Fruit fly (Drosophila melanogaster) whole organism, embryonic: ENCODE results near the gene CG15412.
A peak's percentile ranks its signal among the peaks of the same experiment; 100 is the strongest.

Source experiments
- Adf1 ChIP-seq: fragments of 200-800 bp; sonication (Bioruptor generic); IDR thresholded peaks from 2 replicates; pipeline ENCODE4 v1.3.6; 2022; ENCODE audit warnings: missing biosample characterization, missing genetic modification characterization
- CG10543 ChIP-seq: fragments of 200-800 bp; sonication (Bioruptor generic); optimal IDR thresholded peaks from 3 replicates; lab custom pipeline; 2017; ENCODE audit warnings: missing biosample characterization, mild to moderate bottlenecking, missing genetic modification characterization, moderate library complexity
- CG17328 ChIP-seq: fragments of 200-800 bp; sonication (Bioruptor generic); IDR thresholded peaks from 2 replicates; pipeline ENCODE4 v1.3.6; 2022; ENCODE audit warnings: missing biosample characterization, missing genetic modification characterization
- CG17612 ChIP-seq: fragments of 200-800 bp; sonication (Bioruptor generic); IDR thresholded peaks from 2 replicates; pipeline ENCODE4 v1.3.6; 2022; ENCODE audit warnings: missing biosample characterization, missing genetic modification characterization
- CG1792 ChIP-seq: fragments of 200-800 bp; sonication (Bioruptor generic); optimal IDR thresholded peaks from 2 replicates; lab custom pipeline; 2016; ENCODE audit warnings: missing biosample characterization, missing genetic modification characterization
- CG18011 ChIP-seq: fragments of 200-800 bp; sonication (Bioruptor generic); optimal IDR thresholded peaks from 2 replicates; lab custom pipeline; 2017; ENCODE audit warnings: missing biosample characterization, missing genetic modification characterization, mild to moderate bottlenecking, moderate library complexity, missing genotype
- CG2202 ChIP-seq: fragments of 200-800 bp; sonication (Bioruptor generic); optimal IDR thresholded peaks from 2 replicates; lab custom pipeline; 2018; ENCODE audit warnings: missing biosample characterization, mild to moderate bottlenecking, missing genetic modification characterization
- CG31365 ChIP-seq: fragments of 200-800 bp; sonication (Bioruptor generic); optimal IDR thresholded peaks from 2 replicates; lab custom pipeline; 2018; ENCODE audit warnings: missing biosample characterization, mild to moderate bottlenecking, missing genetic modification characterization
- CG32532 ChIP-seq: fragments of 200-800 bp; sonication (Bioruptor generic); IDR thresholded peaks from 2 replicates; pipeline ENCODE4 v1.3.6; 2022; ENCODE audit warnings: missing biosample characterization, missing genetic modification characterization
- CG33557 ChIP-seq: fragments of 200-800 bp; sonication (Bioruptor generic); optimal IDR thresholded peaks from 2 replicates; lab custom pipeline; 2019; ENCODE audit warnings: missing biosample characterization, mild to moderate bottlenecking, missing genetic modification characterization, moderate library complexity
- CG6654 ChIP-seq: fragments of 200-800 bp; sonication (Bioruptor generic); optimal IDR thresholded peaks from 2 replicates; lab custom pipeline; 2017; ENCODE audit warnings: missing biosample characterization, mild to moderate bottlenecking, missing genetic modification characterization
- CG8089 ChIP-seq: fragments of 200-800 bp; sonication (Bioruptor generic); optimal IDR thresholded peaks from 3 replicates; lab custom pipeline; 2016; ENCODE audit warnings: missing biosample characterization, missing genetic modification characterization
- CG8388 ChIP-seq: fragments of 200-800 bp; sonication (Bioruptor generic); optimal IDR thresholded peaks from 2 replicates; lab custom pipeline; 2019; ENCODE audit warnings: missing biosample characterization, mild to moderate bottlenecking, missing genetic modification characterization, moderate library complexity
- CG9215 ChIP-seq: fragments of 200-800 bp; sonication (Bioruptor generic); IDR thresholded peaks from 2 replicates; pipeline ENCODE4 v1.3.6; 2022; ENCODE audit warnings: missing biosample characterization, missing genetic modification characterization
- CkIIα-i1 ChIP-seq: fragments of 200-800 bp; sonication (Bioruptor generic); IDR thresholded peaks from 2 replicates; pipeline ENCODE4 v1.3.6; 2022; ENCODE audit warnings: missing biosample characterization, missing genetic modification characterization
- Dbx ChIP-seq: fragments of 200-800 bp; sonication (Bioruptor generic); IDR thresholded peaks from 3 replicates; pipeline ENCODE4 v1.3.6; 2022; ENCODE audit warnings: missing biosample characterization, missing genetic modification characterization
- Dp ChIP-seq: fragments of 200-800 bp; sonication (Bioruptor generic); optimal IDR thresholded peaks from 2 replicates; lab custom pipeline; 2018; ENCODE audit warnings: missing biosample characterization, mild to moderate bottlenecking, missing genetic modification characterization, moderate library complexity
- Gsc ChIP-seq: fragments of 200-800 bp; sonication (Bioruptor generic); IDR thresholded peaks from 2 replicates; pipeline ENCODE4 v1.3.6; 2022; ENCODE audit warnings: missing biosample characterization, missing genetic modification characterization
- Hmr ChIP-seq: fragments of 200-800 bp; sonication (Bioruptor generic); optimal IDR thresholded peaks from 3 replicates; lab custom pipeline; 2017; ENCODE audit warnings: mild to moderate bottlenecking, missing biosample characterization, missing genetic modification reagents, missing genetic modification characterization
- Jarid2 ChIP-seq: fragments of 200-800 bp; sonication (Bioruptor generic); optimal IDR thresholded peaks from 3 replicates; lab custom pipeline; 2017; ENCODE audit warnings: mild to moderate bottlenecking, missing biosample characterization, missing genetic modification reagents, missing genetic modification characterization
- Lpt ChIP-seq: fragments of >200 bp; optimal IDR thresholded peaks from 2 replicates; lab custom pipeline; 2018; ENCODE audit warnings: missing biosample characterization, missing genetic modification characterization
- MTF-1 ChIP-seq: fragments of 200-800 bp; sonication (Bioruptor generic); optimal IDR thresholded peaks from 2 replicates; lab custom pipeline; 2018; ENCODE audit warnings: missing biosample characterization, mild to moderate bottlenecking, missing genetic modification characterization, borderline replicate concordance
- Mad ChIP-seq: fragments of 200-800 bp; sonication (Bioruptor generic); optimal IDR thresholded peaks from 2 replicates; lab custom pipeline; 2016; ENCODE audit warnings: missing biosample characterization, missing genetic modification characterization
- Neu2 ChIP-seq: fragments of 200-800 bp; sonication (Bioruptor generic); optimal IDR thresholded peaks from 3 replicates; lab custom pipeline; 2016; ENCODE audit warnings: missing biosample characterization, missing genetic modification characterization, borderline replicate concordance
- Nf-YA ChIP-seq: fragments of 200-800 bp; sonication (Bioruptor generic); IDR thresholded peaks from 2 replicates; pipeline ENCODE4 v1.3.6; 2022; ENCODE audit warnings: missing biosample characterization, missing genetic modification characterization
- Pdp1 ChIP-seq, 2 experiments: fragments of 200-800 bp; sonication (Bioruptor generic); optimal IDR thresholded peaks; 3 replicates each; lab custom pipeline; 2016; ENCODE audit warnings: missing biosample characterization in 2 of 2, missing genetic modification characterization in 2 of 2, mild to moderate bottlenecking in 1 of 2, moderate library complexity in 1 of 2
- Six4 ChIP-seq: fragments of 200-800 bp; sonication (Bioruptor generic); optimal IDR thresholded peaks from 2 replicates; lab custom pipeline; 2016; ENCODE audit warnings: missing biosample characterization, missing genetic modification characterization
- Xbp1 ChIP-seq: fragments of 200-800 bp; sonication (Bioruptor generic); optimal IDR thresholded peaks from 3 replicates; lab custom pipeline; 2016; ENCODE audit warnings: missing biosample characterization, mild to moderate bottlenecking, missing genetic modification characterization
- ac ChIP-seq: fragments of 200-800 bp; sonication (Bioruptor generic); optimal IDR thresholded peaks from 3 replicates; lab custom pipeline; 2017; ENCODE audit warnings: missing biosample characterization, mild to moderate bottlenecking, missing genetic modification characterization
- az2 ChIP-seq: fragments of 200-800 bp; sonication (Bioruptor generic); optimal IDR thresholded peaks from 3 replicates; lab custom pipeline; 2016; ENCODE audit warnings: missing biosample characterization, missing genetic modification characterization
- btn ChIP-seq: fragments of 200-800 bp; sonication (Bioruptor generic); optimal IDR thresholded peaks from 2 replicates; lab custom pipeline; 2016; ENCODE audit warnings: missing biosample characterization, missing genetic modification characterization
- cas ChIP-seq: fragments of 200-800 bp; sonication (Bioruptor generic); IDR thresholded peaks from 2 replicates; pipeline ENCODE4 v1.3.6; 2022; ENCODE audit warnings: missing biosample characterization, missing genetic modification characterization
- cato ChIP-seq: fragments of 200-800 bp; sonication (Bioruptor generic); optimal IDR thresholded peaks from 2 replicates; lab custom pipeline; 2016; ENCODE audit warnings: missing biosample characterization, missing genetic modification characterization, borderline replicate concordance
- chm ChIP-seq: fragments of 200-800 bp; sonication (Bioruptor generic); IDR thresholded peaks from 2 replicates; pipeline ENCODE4 v1.3.6; 2022; ENCODE audit warnings: missing biosample characterization, missing genetic modification characterization
- da ChIP-seq: fragments of 200-800 bp; sonication (Bioruptor generic); optimal IDR thresholded peaks from 2 replicates; lab custom pipeline; 2016; ENCODE audit warnings: missing biosample characterization, missing genetic modification characterization
- dpn ChIP-seq, 2 experiments: fragments of 200-800 bp; sonication (Bioruptor generic); optimal IDR thresholded peaks; 3 replicates each; lab custom pipeline; 2016; ENCODE audit warnings: missing biosample characterization in 2 of 2, missing genetic modification characterization in 2 of 2
- fd3F ChIP-seq: fragments of 200-800 bp; sonication (Bioruptor generic); optimal IDR thresholded peaks from 2 replicates; lab custom pipeline; 2018; ENCODE audit warnings: missing biosample characterization, mild to moderate bottlenecking, missing genetic modification characterization, moderate library complexity
- fru ChIP-seq: fragments of >200 bp; optimal IDR thresholded peaks from 2 replicates; lab custom pipeline; 2017
- ftz-f1 ChIP-seq: fragments of 200-800 bp; sonication (Bioruptor generic); optimal IDR thresholded peaks from 2 replicates; lab custom pipeline; 2016; ENCODE audit warnings: missing biosample characterization, missing genetic modification characterization
- grau ChIP-seq: fragments of 200-800 bp; optimal IDR thresholded peaks from 3 replicates; lab custom pipeline; 2019; ENCODE audit warnings: missing biosample characterization, mild to moderate bottlenecking, missing genetic modification characterization, moderate library complexity
- gsb-n ChIP-seq: fragments of 200-800 bp; sonication (Bioruptor generic); optimal IDR thresholded peaks from 3 replicates; lab custom pipeline; 2018; ENCODE audit warnings: missing biosample characterization, mild to moderate bottlenecking, missing genetic modification characterization
- ind ChIP-seq: fragments of 200-800 bp; sonication (Bioruptor generic); optimal IDR thresholded peaks from 3 replicates; lab custom pipeline; 2016; ENCODE audit warnings: missing biosample characterization, missing genetic modification characterization
- lmd ChIP-seq: fragments of 200-800 bp; sonication (Bioruptor generic); IDR thresholded peaks from 2 replicates; pipeline ENCODE4 v1.3.6; 2022; ENCODE audit warnings: missing biosample characterization, missing genetic modification characterization
- nerfin-1 ChIP-seq: fragments of 200-800 bp; sonication (Bioruptor generic); optimal IDR thresholded peaks from 3 replicates; lab custom pipeline; 2019; ENCODE audit warnings: missing biosample characterization, mild to moderate bottlenecking, missing genetic modification characterization, moderate library complexity
- nerfin-2 ChIP-seq: fragments of 200-800 bp; sonication (Bioruptor generic); IDR thresholded peaks from 2 replicates; pipeline ENCODE4 v1.3.6; 2022; ENCODE audit warnings: missing biosample characterization, missing genetic modification characterization; ENCODE audit not compliant: partially characterized antibody
- pb ChIP-seq: fragments of 200-800 bp; sonication (Bioruptor generic); optimal IDR thresholded peaks from 3 replicates; lab custom pipeline; 2016; ENCODE audit warnings: missing biosample characterization, missing genetic modification characterization
- phol ChIP-seq: fragments of 200-800 bp; sonication (Bioruptor generic); optimal IDR thresholded peaks from 3 replicates; lab custom pipeline; 2018; ENCODE audit warnings: missing biosample characterization, mild to moderate bottlenecking, missing genetic modification characterization, moderate library complexity
- salm ChIP-seq: fragments of 200-800 bp; sonication (Bioruptor generic); optimal IDR thresholded peaks from 2 replicates; lab custom pipeline; 2018; ENCODE audit warnings: missing biosample characterization, mild to moderate bottlenecking, missing genetic modification characterization
- tll ChIP-seq, 2 experiments: fragments of 200-800 bp in 1 of 2; fragments of >200 bp in 1 of 2; sonication (Bioruptor generic) in 1 of 2; optimal IDR thresholded peaks; 2 replicates each; lab custom pipeline; 2017 to 2019; ENCODE audit warnings: missing biosample characterization in 2 of 2, missing genetic modification characterization in 2 of 2, mild to moderate bottlenecking in 1 of 2, moderate library complexity in 1 of 2
- vfl ChIP-seq: fragments of 200-800 bp; sonication (Bioruptor generic); optimal IDR thresholded peaks from 2 replicates; lab custom pipeline; 2016; ENCODE audit warnings: missing biosample characterization, missing genetic modification characterization
- zf30C ChIP-seq: fragments of 200-800 bp; sonication (Bioruptor generic); optimal IDR thresholded peaks from 3 replicates; lab custom pipeline; 2018; ENCODE audit warnings: missing biosample characterization, mild to moderate bottlenecking, missing genetic modification characterization

Gene CG15412

dm6 chr2L:3376684-3377086, 1.2 kb upstream of the CG15412 start, which contains the start of the genes CG9662 and Ptpa (continued):
- TF ChIP-seq CG17328 (GFP tag; lab: Robert Waterston, UW) (peak; percentile 66), nerfin-2 (GFP tag; lab: Robert Waterston, UW) (peak; percentile 79), zf30C (GFP tag; lab: Kevin White, UChicago) (no peak), cas (peak; percentile 47; the same call in 1 of the 2 replicates), CG32532 (GFP tag; lab: Robert Waterston, UW) (peak; percentile 80), Hmr (peak; percentile 77), CG6654 (GFP tag; lab: Kevin White, UChicago) (peak; percentile 32), Lpt (GFP tag; lab: Kevin White, UChicago) (no peak), ftz-f1 (GFP tag; lab: Kevin White, UChicago) (no peak), btn (peak; percentile 41), lmd (GFP tag; lab: Robert Waterston, UW) (peak; percentile 88), salm (tag; lab: Kevin White, UChicago) (no peak), CG10543 (peak; percentile 45), chm (no peak), ac (no peak), Xbp1 (peak; percentile 92), cato (peak; percentile 73), Nf-YA (GFP tag; lab: Robert Waterston, UW) (peak; percentile 45; the same call in 1 of the 2 replicates), az2 (GFP tag; lab: Kevin White, UChicago) (peak; percentile 80), CG1792 (GFP tag; lab: Kevin White, UChicago) (peak; percentile 76), CG33557 (peak; percentile 64), Dp (GFP tag; lab: Kevin White, UChicago) (peak; percentile 35), nerfin-1 (tag; lab: Kevin White, UChicago) (no peak), MTF-1 (GFP tag; lab: Kevin White, UChicago) (no peak), phol (tag; lab: Kevin White, UChicago) (peak; percentile 91), fru (lab: Kevin White, UChicago) (no peak), CG8388 (peak; percentile 48), dpn (GFP tag; optimal IDR thresholded peaks at IDR 0.05; lab: Kevin White, UChicago) (peak; percentile 86), tll (GFP tag; optimal IDR thresholded peaks at IDR 0.05; lab: Kevin White, UChicago) (peak in 1 of 2 experiments; percentile 81), gsb-n (no peak), CkIIα-i1 (GFP tag; lab: Robert Waterston, UW) (no peak), Dbx (GFP tag; lab: Robert Waterston, UW) (peak; percentile 93), CG2202 (tag; lab: Kevin White, UChicago) (peak; percentile 32), ind (peak; percentile 87), da (GFP tag; lab: Kevin White, UChicago) (peak; percentile 38), grau (tag; lab: Kevin White, UChicago) (peak; percentile 79), Adf1 (peak; percentile 50), Six4 (peak; percentile 65), Gsc (GFP tag; lab: Robert Waterston, UW) (peak; percentile 60), pb (GFP tag; lab: Kevin White, UChicago) (peak; percentile 39), Neu2 (peak; percentile 15), CG9215 (peak; percentile 89), CG31365 (tag; lab: Kevin White, UChicago) (no peak), vfl (GFP tag; lab: Kevin White, UChicago) (peak; percentile 76), CG18011 (peak; percentile 42), Pdp1 (GFP tag; optimal IDR thresholded peaks at IDR 0.05; lab: Kevin White, UChicago) (peak; percentile 89 to 90), CG8089 (peak; percentile 70), CG17612 (GFP tag; lab: Robert Waterston, UW) (no peak), Jarid2 (GFP tag; lab: Kevin White, UChicago) (peak; percentile 17), fd3F (GFP tag; lab: Kevin White, UChicago) (peak; percentile 57), Mad (GFP tag; lab: Kevin White, UChicago) (peak; percentile 75)
